Worm (Caenorhabditis elegans) whole organism, L1 larva: Measurements from ENCODE around the gene F17E9.4.

Experiments
- lin-14 ChIP-seq: fragments of 200-800 bp; sonication (Bioruptor generic); optimal IDR thresholded peaks from 2 replicates; lab custom pipeline; 2018; ENCODE audit warnings: mild to moderate bottlenecking, missing genetic modification characterization, moderate library complexity, missing compliant biosample characterization
- lin-15B ChIP-seq: fragments of 150-350 bp; sonication (generic microtip); optimal IDR thresholded peaks from 3 replicates; lab custom pipeline; 2014; ENCODE audit warnings: missing biosample characterization, missing genetic modification characterization
- lin-39 ChIP-seq: fragments of 150-350 bp; optimal IDR thresholded peaks from 2 replicates; lab custom pipeline; 2014; ENCODE audit warnings: missing biosample characterization, missing genetic modification reagents, missing genetic modification characterization
- mab-9 ChIP-seq: fragments of 200-800 bp; sonication (Bioruptor generic); IDR thresholded peaks from 2 replicates; pipeline ENCODE4 v1.3.6; 2022; ENCODE audit warnings: missing genetic modification reagents, missing genetic modification characterization, missing compliant biosample characterization
- mdl-1 ChIP-seq, 2 experiments: fragments of 150-350 bp; optimal IDR thresholded peaks; 2 replicates each; lab custom pipeline; 2014 to 2017; ENCODE audit warnings: missing biosample characterization in 2 of 2, missing genetic modification characterization in 2 of 2, inconsistent platforms in 1 of 2

DNA sequence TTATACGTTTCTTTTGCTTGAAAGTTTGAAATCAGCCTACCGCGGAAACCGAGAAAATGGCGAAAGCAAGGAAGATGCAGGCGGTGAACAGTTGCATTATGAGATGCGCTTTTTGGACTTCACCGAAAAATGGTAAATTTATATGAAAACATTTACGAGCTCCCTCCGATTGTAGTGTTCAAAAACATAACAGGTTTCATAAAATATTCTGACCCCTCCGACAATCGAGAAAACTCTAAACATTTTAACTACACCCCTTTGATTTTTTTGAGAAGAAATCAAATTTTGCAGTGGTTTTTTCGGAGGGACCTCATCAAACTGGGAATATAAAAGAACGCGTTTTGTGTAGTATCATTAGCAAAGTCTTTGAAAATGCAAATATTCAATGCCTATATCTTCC, 1.1 kb upstream of the F17E9.4 start, which contains the start of the genes F17E9.18 and F17E9.15:
- TF ChIP-seq lin-14 (GFP tag; lab: Kevin White, UChicago): no peak
- no peak for TF ChIP-seq mab-9 (GFP tag; lab: Robert Waterston, UW)
- no peak for TF ChIP-seq mdl-1 (tag; optimal IDR thresholded peaks at IDR 0.05; lab: Kevin White, UChicago)
- TF ChIP-seq lin-39 (tag; lab: Kevin White, UChicago): no peak
- no peak for TF ChIP-seq lin-15B (tag; lab: Kevin White, UChicago)
